Worm (Caenorhabditis elegans) whole organism, L1 larva: Measurements from ENCODE around the gene rbr-2.

ENCODE experiments used
- aly-2 ChIP-seq: fragments of 150-350 bp; optimal IDR thresholded peaks from 2 replicates; lab custom pipeline; 2014; ENCODE audit warnings: missing biosample characterization, missing genetic modification characterization
- egl-27 ChIP-seq, 2 experiments: fragments of 150-350 bp in 1 of 2; sonication (generic microtip); optimal IDR thresholded peaks; 3 replicates each; lab custom pipeline; 2017 to 2018; ENCODE audit warnings: missing biosample characterization in 2 of 2, missing genetic modification characterization in 2 of 2, missing genetic modification reagents in 2 of 2
- nhr-237 ChIP-seq: fragments of 150-350 bp; optimal IDR thresholded peaks from 2 replicates; lab custom pipeline; 2014; ENCODE audit warnings: missing biosample characterization, missing genetic modification characterization
- nhr-77 ChIP-seq: fragments of 150-350 bp; optimal IDR thresholded peaks from 2 replicates; lab custom pipeline; 2014; ENCODE audit warnings: missing biosample characterization, missing genetic modification characterization
- pqm-1 ChIP-seq: sonication (generic microtip); optimal IDR thresholded peaks from 3 replicates; lab custom pipeline; 2017; ENCODE audit warnings: missing biosample characterization, missing genetic modification characterization
- sup-37 ChIP-seq: fragments of 200-800 bp; sonication (Bioruptor generic); optimal IDR thresholded peaks from 2 replicates; lab custom pipeline; 2018; ENCODE audit warnings: mild to moderate bottlenecking, missing genetic modification characterization, missing compliant biosample characterization
- swsn-7 ChIP-seq: sonication (generic microtip); optimal IDR thresholded peaks from 2 replicates; lab custom pipeline; 2016; ENCODE audit warnings: missing genetic modification characterization, missing compliant biosample characterization
- unc-130 ChIP-seq: fragments of 150-350 bp; optimal IDR thresholded peaks from 2 replicates; lab custom pipeline; 2017; ENCODE audit warnings: missing biosample characterization, missing genetic modification characterization, inconsistent platforms
- ztf-11 ChIP-seq, 2 experiments: sonication (generic microtip); optimal IDR thresholded peaks; 2 replicates each; lab custom pipeline; 2016 to 2017; ENCODE audit warnings: missing genetic modification characterization in 2 of 2, missing biosample characterization in 1 of 2, missing compliant biosample characterization in 1 of 2

- TF ChIP-seq egl-27 (tag; optimal IDR thresholded peaks at IDR 0.05; lab: Kevin White, UChicago) (no peak), nhr-77 (tag; lab: Kevin White, UChicago) (no peak), pqm-1 (tag; lab: Kevin White, UChicago) (no peak), swsn-7 (tag; lab: Kevin White, UChicago) (no peak), unc-130 (tag; lab: Kevin White, UChicago) (no peak), sup-37 (no peak), nhr-237 (no peak), ztf-11 (tag; optimal IDR thresholded peaks at IDR 0.05; lab: Kevin White, UChicago) (no peak), aly-2 (tag; lab: Kevin White, UChicago) (no peak)
These were observed 43.0 kb upstream of the rbr-2 start, which contains the start of gene fipr-14 for ce11 chrIV:10876844-10877243.
